Worm (Caenorhabditis elegans) whole organism, L1 larva: ENCODE data around the gene ctf-4.

Source experiments
- C04F5.9 ChIP-seq: sonication (generic microtip); optimal IDR thresholded peaks from 2 replicates; lab custom pipeline; 2016; ENCODE audit warnings: missing genetic modification characterization, missing compliant biosample characterization
- C34B4.2 ChIP-seq: sonication (generic microtip); optimal IDR thresholded peaks from 2 replicates; lab custom pipeline; 2017; ENCODE audit warnings: mild to moderate bottlenecking, missing genetic modification characterization, missing compliant biosample characterization
- F16B12.6 ChIP-seq: fragments of 150-350 bp; optimal IDR thresholded peaks from 2 replicates; lab custom pipeline; 2014; ENCODE audit warnings: missing biosample characterization, missing genetic modification characterization
- alr-1 ChIP-seq: fragments of 200-800 bp; sonication (Bioruptor generic); optimal IDR thresholded peaks from 2 replicates; lab custom pipeline; 2018; ENCODE audit warnings: borderline replicate concordance, mild to moderate bottlenecking, missing genetic modification characterization, missing compliant biosample characterization
- aly-2 ChIP-seq: fragments of 150-350 bp; optimal IDR thresholded peaks from 2 replicates; lab custom pipeline; 2014; ENCODE audit warnings: missing biosample characterization, missing genetic modification characterization
- ceh-82 ChIP-seq, 3 experiments: fragments of 150-350 bp in 1 of 3; sonication (generic microtip) in 2 of 3; optimal IDR thresholded peaks; 2 replicates each; lab custom pipeline; 2014 to 2017; ENCODE audit warnings: missing biosample characterization in 3 of 3, missing genetic modification characterization in 3 of 3
- ceh-88 ChIP-seq: fragments of 200-800 bp; sonication (Bioruptor generic); IDR thresholded peaks from 2 replicates; pipeline ENCODE4 v1.3.6; 2022; ENCODE audit warnings: missing genetic modification characterization, missing compliant biosample characterization
- dsc-1 ChIP-seq: sonication (generic microtip); optimal IDR thresholded peaks from 2 replicates; lab custom pipeline; 2016; ENCODE audit warnings: mild to moderate bottlenecking, missing genetic modification characterization, missing compliant biosample characterization
- efl-1 ChIP-seq, 4 experiments: fragments of 150-350 bp; optimal IDR thresholded peaks in 3 of 4; peaks in 1 of 4; 1 replicate in 1 of 4; 2 replicates in 3 of 4; lab custom pipeline; 2014; ENCODE audit warnings: missing biosample characterization in 2 of 4, missing genetic modification characterization in 2 of 4, missing genetic modification reagents in 2 of 4
- efl-3 ChIP-seq: fragments of 200-800 bp; sonication (Bioruptor generic); optimal IDR thresholded peaks from 2 replicates; lab custom pipeline; 2018; ENCODE audit warnings: mild to moderate bottlenecking, missing genetic modification characterization, missing compliant biosample characterization
- elt-2 ChIP-seq: sonication (generic microtip); optimal IDR thresholded peaks from 2 replicates; lab custom pipeline; 2016; ENCODE audit warnings: missing genetic modification characterization, mild to moderate bottlenecking, inconsistent platforms, missing compliant biosample characterization, missing genetic modification reagents
- elt-3 ChIP-seq, 6 experiments: fragments of 150-350 bp in 1 of 6; sonication (generic microtip); optimal IDR thresholded peaks; 2 replicates each; lab custom pipeline; 2017 to 2018; ENCODE audit warnings: missing biosample characterization in 6 of 6, missing genetic modification characterization in 6 of 6, inconsistent platforms in 1 of 6
- hlh-17 ChIP-seq: fragments of 200-800 bp; sonication (Bioruptor generic); optimal IDR thresholded peaks from 2 replicates; lab custom pipeline; 2018; ENCODE audit warnings: missing genetic modification characterization, mild to moderate bottlenecking, missing compliant biosample characterization, moderate library complexity, borderline replicate concordance
- hpl-2 ChIP-seq: fragments of 150-350 bp; optimal IDR thresholded peaks from 2 replicates; lab custom pipeline; 2014; ENCODE audit warnings: missing biosample characterization, missing genetic modification reagents, missing genetic modification characterization
- irx-1 ChIP-seq: sonication (generic microtip); optimal IDR thresholded peaks from 2 replicates; lab custom pipeline; 2016; ENCODE audit warnings: missing genetic modification characterization, missing compliant biosample characterization
- jun-1 ChIP-seq: fragments of 150-350 bp; optimal IDR thresholded peaks from 2 replicates; lab custom pipeline; 2014; ENCODE audit warnings: missing biosample characterization, missing genetic modification reagents, missing genetic modification characterization
- lin-13 ChIP-seq: fragments of 150-350 bp; optimal IDR thresholded peaks from 2 replicates; lab custom pipeline; 2014; ENCODE audit warnings: missing biosample characterization, missing genetic modification reagents, missing genetic modification characterization
- lin-14 ChIP-seq: fragments of 200-800 bp; sonication (Bioruptor generic); optimal IDR thresholded peaks from 2 replicates; lab custom pipeline; 2018; ENCODE audit warnings: mild to moderate bottlenecking, missing genetic modification characterization, moderate library complexity, missing compliant biosample characterization
- lin-35 ChIP-seq, 2 experiments: fragments of 150-350 bp; optimal IDR thresholded peaks; 2 replicates each; lab custom pipeline; 2014; ENCODE audit warnings: missing biosample characterization in 2 of 2, missing genetic modification characterization in 2 of 2, missing genetic modification reagents in 2 of 2
- lin-39 ChIP-seq: fragments of 150-350 bp; optimal IDR thresholded peaks from 2 replicates; lab custom pipeline; 2014; ENCODE audit warnings: missing biosample characterization, missing genetic modification reagents, missing genetic modification characterization
- mep-1 ChIP-seq: fragments of 150-350 bp; optimal IDR thresholded peaks from 2 replicates; lab custom pipeline; 2014; ENCODE audit warnings: missing biosample characterization, missing genetic modification characterization
- nhr-12 ChIP-seq: sonication (generic microtip); optimal IDR thresholded peaks from 2 replicates; lab custom pipeline; 2017; ENCODE audit warnings: missing biosample characterization, missing genetic modification characterization
- nhr-19 ChIP-seq: fragments of 200-800 bp; sonication (Bioruptor generic); conservative IDR thresholded peaks from 2 replicates; pipeline ENCODE4 v1.3.6; 2022; ENCODE audit warnings: missing genetic modification characterization, missing compliant biosample characterization
- nhr-20 ChIP-seq: sonication (generic microtip); optimal IDR thresholded peaks from 2 replicates; lab custom pipeline; 2016; ENCODE audit warnings: mild to moderate bottlenecking, missing genetic modification characterization, missing compliant biosample characterization
- nhr-71 ChIP-seq: sonication (generic microtip); optimal IDR thresholded peaks from 2 replicates; lab custom pipeline; 2016; ENCODE audit warnings: mild to moderate bottlenecking, missing genetic modification characterization, moderate library complexity, missing compliant biosample characterization
- nhr-84 ChIP-seq: sonication (generic microtip); optimal IDR thresholded peaks from 2 replicates; lab custom pipeline; 2017; ENCODE audit warnings: missing biosample characterization, missing genetic modification characterization
- nhr-85 ChIP-seq: sonication (generic microtip); peaks from one replicate; lab custom pipeline; 2016; ENCODE audit warnings: missing genetic modification characterization, inconsistent platforms, missing compliant biosample characterization
- rnt-1 ChIP-seq: sonication (generic microtip); optimal IDR thresholded peaks from 2 replicates; lab custom pipeline; 2016; ENCODE audit warnings: mild to moderate bottlenecking, missing genetic modification characterization, moderate library complexity, missing compliant biosample characterization
- sox-4 ChIP-seq: sonication (generic microtip); optimal IDR thresholded peaks from 2 replicates; lab custom pipeline; 2016; ENCODE audit warnings: missing genetic modification characterization, missing compliant biosample characterization
- sptf-1 ChIP-seq: fragments of 150-350 bp; optimal IDR thresholded peaks from 2 replicates; lab custom pipeline; 2014; ENCODE audit warnings: missing biosample characterization, missing genetic modification characterization
- sup-37 ChIP-seq: fragments of 200-800 bp; sonication (Bioruptor generic); optimal IDR thresholded peaks from 2 replicates; lab custom pipeline; 2018; ENCODE audit warnings: mild to moderate bottlenecking, missing genetic modification characterization, missing compliant biosample characterization
- swsn-7 ChIP-seq: sonication (generic microtip); optimal IDR thresholded peaks from 2 replicates; lab custom pipeline; 2016; ENCODE audit warnings: missing genetic modification characterization, missing compliant biosample characterization
- tlp-1 ChIP-seq: fragments of 150-350 bp; optimal IDR thresholded peaks from 2 replicates; lab custom pipeline; 2014; ENCODE audit warnings: missing biosample characterization, missing genetic modification characterization
- unc-98 ChIP-seq: fragments of 200-800 bp; sonication (Bioruptor generic); IDR thresholded peaks from 2 replicates; pipeline ENCODE4 v1.3.6; 2022; ENCODE audit warnings: missing genetic modification characterization, missing compliant biosample characterization
- vab-15 ChIP-seq: sonication (generic microtip); optimal IDR thresholded peaks from 2 replicates; lab custom pipeline; 2017; ENCODE audit warnings: missing genotype, mild to moderate bottlenecking, missing genetic modification characterization, missing compliant biosample characterization
- zip-4 ChIP-seq: fragments of 200-800 bp; sonication (Bioruptor generic); optimal IDR thresholded peaks from 2 replicates; lab custom pipeline; 2018; ENCODE audit warnings: mild to moderate bottlenecking, missing genetic modification characterization, moderate library complexity, missing compliant biosample characterization
- ztf-4 ChIP-seq: fragments of 150-350 bp; optimal IDR thresholded peaks from 2 replicates; lab custom pipeline; 2014; ENCODE audit warnings: missing biosample characterization, missing genetic modification characterization

Gene ctf-4

ce11 chrV:10937294-10937693, 28.0 kb downstream of the ctf-4 start (continued):
- TF ChIP-seq vab-15 (tag; lab: Kevin White, UChicago) (no peak), irx-1 (tag; lab: Kevin White, UChicago) (peak; percentile 17), mep-1 (peak; percentile 30), ztf-4 (tag; lab: Kevin White, UChicago) (peak; percentile 45), dsc-1 (peak; percentile 69), aly-2 (tag; lab: Kevin White, UChicago) (no peak), nhr-85 (tag; lab: Kevin White, UChicago) (no peak), rnt-1 (tag; lab: Kevin White, UChicago) (no peak), lin-14 (GFP tag; lab: Kevin White, UChicago) (peak; percentile 67), nhr-12 (tag; lab: Kevin White, UChicago) (no peak), tlp-1 (tag; lab: Kevin White, UChicago) (no peak), swsn-7 (tag; lab: Kevin White, UChicago) (peak; percentile 30)
- TF ChIP-seq, all 84 proteins: peak for 21

ce11 chrV:10936681-10937080, 28.7 kb downstream of the ctf-4 start, which contains the start of gene F17C11.12:
Gene F17C11.12, minus strand, starts transcription at chrV:10936920.
- TF ChIP-seq hpl-2 (no peak), nhr-20 (tag; lab: Kevin White, UChicago) (peak; percentile 1), elt-2 (tag; lab: Kevin White, UChicago) (peak; percentile 83)

ce11 chrV:10932411-10932810, 32.9 kb downstream of the ctf-4 start, which contains the start of gene F58B4.5:
Gene F58B4.5, plus strand, starts transcription at chrV:10932693.
- TF ChIP-seq nhr-20 (tag; lab: Kevin White, UChicago) (peak; percentile 51), lin-35 (GFP tag; optimal IDR thresholded peaks at IDR 0.05; lab: Kevin White, UChicago) (peak in 1 of 2 experiments; percentile 19), C04F5.9 (no peak), sox-4 (tag; lab: Kevin White, UChicago) (no peak), nhr-71 (no peak), ztf-4 (tag; lab: Kevin White, UChicago) (no peak), F16B12.6 (tag; lab: Kevin White, UChicago) (no peak), sptf-1 (tag; lab: Kevin White, UChicago) (no peak), nhr-84 (tag; lab: Kevin White, UChicago) (no peak), hlh-17 (GFP tag; lab: Kevin White, UChicago) (no peak), nhr-85 (tag; lab: Kevin White, UChicago) (no peak), lin-13 (GFP tag; lab: Kevin White, UChicago) (no peak), mep-1 (no peak), elt-3 (tag; optimal IDR thresholded peaks at IDR 0.05; lab: Kevin White, UChicago) (no peak), zip-4 (GFP tag; lab: Kevin White, UChicago) (no peak), alr-1 (tag; lab: Kevin White, UChicago) (no peak), sup-37 (no peak), lin-39 (tag; lab: Kevin White, UChicago) (no peak), elt-2 (tag; lab: Kevin White, UChicago) (peak; percentile 89), C34B4.2 (tag; lab: Kevin White, UChicago) (no peak), nhr-19 (no peak), efl-3 (GFP tag; lab: Kevin White, UChicago) (no peak), ceh-88 (no peak), efl-1 (optimal IDR thresholded peaks at IDR 0.05; lab: Kevin White, UChicago) (no peak), efl-1 (GFP tag; optimal IDR thresholded peaks at IDR 0.05 in 1 of 2; lab: Kevin White, UChicago) (peak in 1 of 2 experiments; percentile 43), unc-98 (GFP tag; lab: Robert Waterston, UW) (no peak), ceh-82 (tag; optimal IDR thresholded peaks at IDR 0.05; lab: Kevin White, UChicago) (no peak), jun-1 (tag; lab: Kevin White, UChicago) (no peak)
